Fruit fly (Drosophila melanogaster) whole organism, prepupa: ENCODE measurements around the gene red.

ENCODE experiments used
- CG10631 ChIP-seq: fragments of 200-800 bp; sonication (Bioruptor generic); optimal IDR thresholded peaks from 2 replicates; lab custom pipeline; 2016; ENCODE audit warnings: missing biosample characterization, missing genetic modification characterization
- CG11294 ChIP-seq: fragments of 200-800 bp; sonication (Bioruptor generic); IDR thresholded peaks from 2 replicates; pipeline ENCODE4 v1.3.6; 2022; ENCODE audit warnings: missing biosample characterization, missing genetic modification characterization
- CG11762 ChIP-seq: fragments of 200-800 bp; sonication (Bioruptor generic); optimal IDR thresholded peaks from 3 replicates; lab custom pipeline; 2016; ENCODE audit warnings: missing biosample characterization, missing genetic modification characterization; ENCODE audit not compliant: insufficient read depth
- CG11902 ChIP-seq: fragments of 200-800 bp; sonication (Bioruptor generic); optimal IDR thresholded peaks from 3 replicates; lab custom pipeline; 2016; ENCODE audit warnings: missing biosample characterization, missing genetic modification characterization
- CG15336 ChIP-seq: fragments of 200-800 bp; sonication (Bioruptor generic); IDR thresholded peaks from 2 replicates; pipeline ENCODE4 v1.3.6; 2022; ENCODE audit warnings: missing biosample characterization, missing genetic modification characterization
- CG1621 ChIP-seq: fragments of 200-800 bp; sonication (Bioruptor generic); optimal IDR thresholded peaks from 3 replicates; lab custom pipeline; 2018; ENCODE audit warnings: missing biosample characterization, mild to moderate bottlenecking, missing genetic modification characterization
- CG16779 ChIP-seq: fragments of 200-800 bp; sonication (Bioruptor generic); optimal IDR thresholded peaks from 3 replicates; lab custom pipeline; 2017; ENCODE audit warnings: missing biosample characterization, mild to moderate bottlenecking, missing genetic modification characterization
- CG3032 ChIP-seq: fragments of 200-800 bp; optimal IDR thresholded peaks from 2 replicates; lab custom pipeline; 2019; ENCODE audit warnings: missing biosample characterization, mild to moderate bottlenecking, missing genetic modification characterization, moderate library complexity
- CG31627 ChIP-seq: fragments of 200-800 bp; sonication (Bioruptor generic); optimal IDR thresholded peaks from 3 replicates; lab custom pipeline; 2016; ENCODE audit warnings: missing biosample characterization, missing genetic modification characterization
- CG34406 ChIP-seq: fragments of 200-800 bp; sonication (Bioruptor generic); optimal IDR thresholded peaks from 3 replicates; lab custom pipeline; 2016; ENCODE audit warnings: missing biosample characterization, missing genetic modification characterization
- CG4318 ChIP-seq: fragments of 200-800 bp; sonication (Bioruptor generic); optimal IDR thresholded peaks from 3 replicates; lab custom pipeline; 2017; ENCODE audit warnings: missing biosample characterization, mild to moderate bottlenecking, missing genetic modification characterization
- CG6163 ChIP-seq: fragments of 200-800 bp; sonication (Bioruptor generic); IDR thresholded peaks from 3 replicates; pipeline ENCODE4 v1.3.6; 2022; ENCODE audit warnings: missing biosample characterization, missing genetic modification characterization
- CG6276 ChIP-seq: fragments of 200-800 bp; sonication (Bioruptor generic); optimal IDR thresholded peaks from 2 replicates; lab custom pipeline; 2017; ENCODE audit warnings: missing biosample characterization, mild to moderate bottlenecking, missing genetic modification characterization
- CG6792 ChIP-seq: fragments of 200-800 bp; sonication (Bioruptor generic); optimal IDR thresholded peaks from 3 replicates; lab custom pipeline; 2016; ENCODE audit warnings: missing biosample characterization, missing genetic modification characterization
- CG6854 ChIP-seq: fragments of 200-800 bp; sonication (Bioruptor generic); optimal IDR thresholded peaks from 2 replicates; lab custom pipeline; 2017; ENCODE audit warnings: missing biosample characterization, mild to moderate bottlenecking, missing genetic modification characterization
- CG7368 ChIP-seq: fragments of 200-800 bp; sonication (Bioruptor generic); optimal IDR thresholded peaks from 3 replicates; lab custom pipeline; 2016; ENCODE audit warnings: missing biosample characterization, missing genetic modification characterization
- CG8119 ChIP-seq: fragments of 200-800 bp; sonication (Bioruptor generic); IDR thresholded peaks from 3 replicates; pipeline ENCODE4 v1.3.6; 2022; ENCODE audit warnings: missing biosample characterization, missing genetic modification characterization
- CG8319 ChIP-seq: fragments of 200-800 bp; sonication (Bioruptor generic); optimal IDR thresholded peaks from 3 replicates; lab custom pipeline; 2016; ENCODE audit warnings: missing biosample characterization, missing genetic modification characterization
- CG8632 ChIP-seq: fragments of 200-800 bp; sonication (Bioruptor generic); optimal IDR thresholded peaks from 3 replicates; lab custom pipeline; 2016; ENCODE audit warnings: missing biosample characterization, missing genetic modification characterization
- CG9139 ChIP-seq: fragments of 200-800 bp; sonication (Bioruptor generic); optimal IDR thresholded peaks from 3 replicates; lab custom pipeline; 2017; ENCODE audit warnings: missing biosample characterization, mild to moderate bottlenecking, missing genetic modification characterization
- Eip75B ChIP-seq: fragments of 200-800 bp; sonication (Bioruptor generic); optimal IDR thresholded peaks from 3 replicates; lab custom pipeline; 2016; ENCODE audit warnings: missing biosample characterization, missing genetic modification characterization
- Eip78C ChIP-seq: fragments of 200-800 bp; sonication (Bioruptor generic); peaks from one replicate; lab custom pipeline; 2016; ENCODE audit warnings: missing biosample characterization, missing genetic modification characterization
- Eip93F ChIP-seq: fragments of 200-800 bp; sonication (Bioruptor generic); optimal IDR thresholded peaks from 2 replicates; lab custom pipeline; 2016; ENCODE audit warnings: missing biosample characterization, mild to moderate bottlenecking, missing genetic modification characterization
- Ets21C ChIP-seq: fragments of 200-800 bp; sonication (Bioruptor generic); optimal IDR thresholded peaks from 3 replicates; lab custom pipeline; 2016; ENCODE audit warnings: missing biosample characterization, missing genetic modification characterization
- Ets96B ChIP-seq: fragments of 200-800 bp; optimal IDR thresholded peaks from 2 replicates; lab custom pipeline; 2019; ENCODE audit warnings: missing biosample characterization, mild to moderate bottlenecking, missing genetic modification characterization, moderate library complexity
- Gug ChIP-seq: fragments of 200-800 bp; sonication (Bioruptor generic); IDR thresholded peaks from 2 replicates; pipeline ENCODE4 v1.3.6; 2022; ENCODE audit warnings: missing biosample characterization, missing genetic modification characterization
- Hr38 ChIP-seq: sonication (Bioruptor generic); optimal IDR thresholded peaks from 2 replicates; lab custom pipeline; 2016; ENCODE audit warnings: missing biosample characterization, missing genetic modification characterization
- Hr39 ChIP-seq: fragments of 200-800 bp; sonication (Bioruptor generic); optimal IDR thresholded peaks from 2 replicates; lab custom pipeline; 2016; ENCODE audit warnings: missing biosample characterization, missing genetic modification characterization
- Hr4 ChIP-seq: fragments of 200-800 bp; sonication (Bioruptor generic); optimal IDR thresholded peaks from 3 replicates; lab custom pipeline; 2016; ENCODE audit warnings: missing biosample characterization, missing genetic modification characterization
- Lpt ChIP-seq: fragments of 200-800 bp; sonication (Bioruptor generic); optimal IDR thresholded peaks from 3 replicates; lab custom pipeline; 2016; ENCODE audit warnings: missing biosample characterization, missing genetic modification characterization
- Met ChIP-seq: fragments of 200-800 bp; sonication (Bioruptor generic); optimal IDR thresholded peaks from 3 replicates; lab custom pipeline; 2016; ENCODE audit warnings: missing biosample characterization, missing genetic modification characterization
- OdsH ChIP-seq: fragments of 200-800 bp; sonication (Bioruptor generic); optimal IDR thresholded peaks from 3 replicates; lab custom pipeline; 2016; ENCODE audit warnings: missing biosample characterization, missing genetic modification characterization
- Sox14 ChIP-seq: fragments of 200-800 bp; sonication (Bioruptor generic); optimal IDR thresholded peaks from 3 replicates; lab custom pipeline; 2016; ENCODE audit warnings: missing biosample characterization, missing genetic modification characterization
- Sox15 ChIP-seq: fragments of 200-800 bp; sonication (Bioruptor generic); optimal IDR thresholded peaks from 3 replicates; lab custom pipeline; 2016; ENCODE audit warnings: missing biosample characterization, missing genetic modification characterization
- achi ChIP-seq: fragments of 200-800 bp; sonication (Bioruptor generic); optimal IDR thresholded peaks from 3 replicates; lab custom pipeline; 2016; ENCODE audit warnings: missing biosample characterization, missing genetic modification characterization
- acj6 ChIP-seq: fragments of 200-800 bp; sonication (Bioruptor generic); optimal IDR thresholded peaks from 3 replicates; lab custom pipeline; 2016; ENCODE audit warnings: missing biosample characterization, missing genetic modification characterization
- cyc ChIP-seq: fragments of 200-800 bp; sonication (Bioruptor generic); optimal IDR thresholded peaks from 3 replicates; lab custom pipeline; 2016; ENCODE audit warnings: missing biosample characterization, missing genetic modification characterization
- dac ChIP-seq: fragments of 200-800 bp; sonication (Bioruptor generic); optimal IDR thresholded peaks from 2 replicates; lab custom pipeline; 2017; ENCODE audit warnings: missing biosample characterization, mild to moderate bottlenecking, missing genetic modification characterization
- eg ChIP-seq: fragments of 200-800 bp; sonication (Bioruptor generic); IDR thresholded peaks from 3 replicates; pipeline ENCODE4 v1.3.6; 2022; ENCODE audit warnings: missing biosample characterization, missing genetic modification characterization
- esn ChIP-seq: fragments of 200-800 bp; sonication (Bioruptor generic); optimal IDR thresholded peaks from 2 replicates; lab custom pipeline; 2016; ENCODE audit warnings: missing biosample characterization, mild to moderate bottlenecking, missing genetic modification characterization, moderate library complexity
- fd59A ChIP-seq: fragments of 200-800 bp; sonication (Bioruptor generic); optimal IDR thresholded peaks from 2 replicates; lab custom pipeline; 2017; ENCODE audit warnings: missing biosample characterization, mild to moderate bottlenecking, missing genetic modification characterization, missing genetic modification reagents
- fd85E ChIP-seq: fragments of 200-800 bp; sonication (Bioruptor generic); optimal IDR thresholded peaks from 3 replicates; lab custom pipeline; 2016; ENCODE audit warnings: missing biosample characterization, missing genetic modification characterization
- fkh ChIP-seq: fragments of 200-800 bp; sonication (Bioruptor generic); optimal IDR thresholded peaks from 3 replicates; lab custom pipeline; 2017; ENCODE audit warnings: missing biosample characterization, mild to moderate bottlenecking, missing genetic modification characterization, moderate library complexity
- lz ChIP-seq: fragments of 200-800 bp; sonication (Bioruptor generic); optimal IDR thresholded peaks from 3 replicates; lab custom pipeline; 2016; ENCODE audit warnings: missing biosample characterization, missing genetic modification characterization
- net ChIP-seq: fragments of 200-800 bp; sonication (Bioruptor generic); optimal IDR thresholded peaks from 3 replicates; lab custom pipeline; 2016; ENCODE audit warnings: missing biosample characterization, missing genetic modification characterization
- pdm3 ChIP-seq: fragments of 200-800 bp; sonication (Bioruptor generic); optimal IDR thresholded peaks from 3 replicates; lab custom pipeline; 2016; ENCODE audit warnings: missing biosample characterization, missing genetic modification characterization
- salr ChIP-seq, 2 experiments: fragments of 200-800 bp; sonication (Bioruptor generic); optimal IDR thresholded peaks; 3 replicates each; lab custom pipeline; 2016 to 2018; ENCODE audit warnings: missing biosample characterization in 2 of 2, missing genetic modification characterization in 2 of 2, mild to moderate bottlenecking in 1 of 2
- spab ChIP-seq: fragments of 200-800 bp; sonication (Bioruptor generic); optimal IDR thresholded peaks from 2 replicates; lab custom pipeline; 2017; ENCODE audit warnings: missing biosample characterization, mild to moderate bottlenecking, missing genetic modification characterization, missing genetic modification reagents
- ss ChIP-seq, 2 experiments: fragments of 200-800 bp; sonication (Bioruptor generic); optimal IDR thresholded peaks; 2 replicates in 1 of 2; 3 replicates in 1 of 2; lab custom pipeline; 2017 to 2018; ENCODE audit warnings: mild to moderate bottlenecking in 2 of 2, missing biosample characterization in 2 of 2, missing genetic modification characterization in 2 of 2, moderate library complexity in 1 of 2
- svp ChIP-seq: fragments of 200-800 bp; sonication (Bioruptor generic); peaks from one replicate; lab custom pipeline; 2016; ENCODE audit warnings: missing biosample characterization, missing genetic modification characterization
- topi ChIP-seq: fragments of 200-800 bp; sonication (Bioruptor generic); optimal IDR thresholded peaks from 3 replicates; lab custom pipeline; 2016; ENCODE audit warnings: missing biosample characterization, missing genetic modification characterization
- vri ChIP-seq: fragments of 200-800 bp; sonication (Bioruptor generic); optimal IDR thresholded peaks from 3 replicates; lab custom pipeline; 2016; ENCODE audit warnings: missing biosample characterization, mild to moderate bottlenecking, missing genetic modification characterization

The red gene

DNA sequence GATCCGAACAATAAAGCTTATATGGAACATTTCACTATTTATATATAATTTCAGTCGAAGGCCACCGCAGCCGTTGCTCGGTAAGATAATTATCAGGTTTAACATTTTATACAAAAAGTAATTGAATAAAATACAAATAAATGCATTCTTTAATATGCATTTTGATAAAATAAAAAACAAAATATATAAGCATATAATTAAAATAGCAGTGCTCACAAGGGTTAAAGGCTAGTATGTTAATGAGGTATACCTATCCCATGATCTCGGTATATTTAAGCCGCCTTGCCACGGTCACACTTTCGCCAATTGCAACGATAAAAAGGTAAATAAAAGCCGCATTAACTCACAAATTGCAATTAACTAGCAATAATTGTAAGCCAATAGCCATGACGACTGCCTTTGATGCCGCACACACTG, 19.9 kb downstream of the red start, which contains the start of gene Polr2I:
Gene Polr2I (plus strand): TSS at position 289 of the 417 bp plus-strand sequence.
- TF ChIP-seq CG11762 (GFP tag; lab: Kevin White, UChicago) (no peak), Sox15 (GFP tag; lab: Kevin White, UChicago) (peak; percentile 37), CG9139 (GFP tag; lab: Kevin White, UChicago) (no peak), svp (GFP tag; lab: Kevin White, UChicago) (no peak), fkh (peak; percentile 68), fd59A (peak; percentile 12), Hr38 (GFP tag; lab: Kevin White, UChicago) (no peak), CG8632 (GFP tag; lab: Kevin White, UChicago) (peak; percentile 26), fd85E (no peak), CG15336 (GFP tag; lab: Robert Waterston, UW) (peak; percentile 10; the same call in 1 of the 2 replicates), Hr4 (GFP tag; lab: Kevin White, UChicago) (no peak), CG6854 (GFP tag; lab: Kevin White, UChicago) (no peak), CG10631 (GFP tag; lab: Kevin White, UChicago) (no peak), topi (GFP tag; lab: Kevin White, UChicago) (peak; percentile 7), CG8119 (GFP tag; lab: Robert Waterston, UW) (no peak), Hr39 (GFP tag; lab: Kevin White, UChicago) (no peak), CG16779 (tag; lab: Kevin White, UChicago) (no peak), CG11294 (GFP tag; lab: Robert Waterston, UW) (no peak), achi (GFP tag; lab: Kevin White, UChicago) (no peak), Gug (GFP tag; lab: Robert Waterston, UW) (0 out of 2 replicates have a peak, but pooled peaks have one; percentile 30), Lpt (GFP tag; lab: Kevin White, UChicago) (no peak), eg (GFP tag; lab: Robert Waterston, UW) (peak; percentile 32; the same call in 1 of the 3 replicates), dac (GFP tag; lab: Kevin White, UChicago) (no peak), CG11902 (GFP tag; lab: Kevin White, UChicago) (no peak), ss (GFP tag; optimal IDR thresholded peaks at IDR 0.05; lab: Kevin White, UChicago) (no peak), CG34406 (GFP tag; lab: Kevin White, UChicago) (peak; percentile 33), CG31627 (GFP tag; lab: Kevin White, UChicago) (peak; percentile 27), Met (GFP tag; lab: Kevin White, UChicago) (no peak), Eip78C (peak; percentile 58), CG6276 (no peak), salr (GFP tag; optimal IDR thresholded peaks at IDR 0.05; lab: Kevin White, UChicago) (no peak), CG7368 (no peak), CG8319 (GFP tag; lab: Kevin White, UChicago) (no peak), lz (GFP tag; lab: Kevin White, UChicago) (peak; percentile 33), CG3032 (tag; lab: Kevin White, UChicago) (peak; percentile 56), CG1621 (no peak), Ets96B (peak; percentile 45), vri (GFP tag; lab: Kevin White, UChicago) (no peak), spab (GFP tag; lab: Kevin White, UChicago) (no peak), pdm3 (GFP tag; lab: Kevin White, UChicago) (no peak), Eip75B (no peak), CG6792 (GFP tag; lab: Kevin White, UChicago) (peak; percentile 15), OdsH (no peak), cyc (GFP tag; lab: Kevin White, UChicago) (peak; percentile 37), CG4318 (GFP tag; lab: Kevin White, UChicago) (no peak), Sox14 (GFP tag; lab: Kevin White, UChicago) (peak; percentile 62), net (GFP tag; lab: Kevin White, UChicago) (no peak), CG6163 (GFP tag; lab: Robert Waterston, UW) (no peak), esn (GFP tag; lab: Kevin White, UChicago) (peak; percentile 35), Ets21C (GFP tag; lab: Kevin White, UChicago) (no peak), acj6 (no peak), Eip93F (GFP tag; lab: Kevin White, UChicago) (no peak)
